Fruit fly (Drosophila melanogaster) whole organism, embryonic: ENCODE data around the gene CG16956.

Source experiments
- Adf1 ChIP-seq: fragments of 200-800 bp; sonication (Bioruptor generic); IDR thresholded peaks from 2 replicates; pipeline ENCODE4 v1.3.6; 2022; ENCODE audit warnings: missing biosample characterization, missing genetic modification characterization
- BtbVII ChIP-seq: fragments of 200-800 bp; sonication (Bioruptor generic); optimal IDR thresholded peaks from 3 replicates; lab custom pipeline; 2017; ENCODE audit warnings: missing biosample characterization, mild to moderate bottlenecking, missing genetic modification characterization
- C15 ChIP-seq: fragments of 200-800 bp; sonication (Bioruptor generic); IDR thresholded peaks from 3 replicates; pipeline ENCODE4 v1.3.6; 2022; ENCODE audit warnings: missing biosample characterization, missing genetic modification characterization
- CG11085 ChIP-seq: fragments of 200-800 bp; sonication (Bioruptor generic); IDR thresholded peaks from 2 replicates; pipeline ENCODE4 v1.3.6; 2022; ENCODE audit warnings: missing biosample characterization, missing genetic modification characterization
- CG11247 ChIP-seq: fragments of 200-800 bp; sonication (Bioruptor generic); IDR thresholded peaks from 2 replicates; pipeline ENCODE4 v1.3.6; 2022; ENCODE audit warnings: missing biosample characterization, missing genetic modification characterization
- CG11398 ChIP-seq: fragments of 200-800 bp; sonication (Bioruptor generic); optimal IDR thresholded peaks from 2 replicates; lab custom pipeline; 2016; ENCODE audit warnings: missing biosample characterization, missing genetic modification characterization
- CG11504 ChIP-seq: fragments of 200-800 bp; sonication (Bioruptor generic); optimal IDR thresholded peaks from 3 replicates; lab custom pipeline; 2019; ENCODE audit warnings: missing biosample characterization, mild to moderate bottlenecking, missing genetic modification characterization, moderate library complexity
- CG11695 ChIP-seq: fragments of 200-800 bp; sonication (Bioruptor generic); IDR thresholded peaks from 3 replicates; pipeline ENCODE4 v1.3.6; 2022; ENCODE audit warnings: missing biosample characterization, missing genetic modification characterization
- CG12219 ChIP-seq: fragments of 200-800 bp; sonication (Bioruptor generic); optimal IDR thresholded peaks from 3 replicates; lab custom pipeline; 2018; ENCODE audit warnings: missing biosample characterization, mild to moderate bottlenecking, missing genetic modification characterization
- CG12299 ChIP-seq: fragments of 200-800 bp; sonication (Bioruptor generic); optimal IDR thresholded peaks from 2 replicates; lab custom pipeline; 2018; ENCODE audit warnings: missing biosample characterization, mild to moderate bottlenecking, missing genetic modification characterization
- CG12744 ChIP-seq: fragments of 200-800 bp; sonication (Bioruptor generic); optimal IDR thresholded peaks from 2 replicates; lab custom pipeline; 2016; ENCODE audit warnings: missing biosample characterization, missing genetic modification characterization
- CG13894 ChIP-seq: fragments of 200-800 bp; sonication (Bioruptor generic); optimal IDR thresholded peaks from 3 replicates; lab custom pipeline; 2018; ENCODE audit warnings: missing biosample characterization, mild to moderate bottlenecking, missing genetic modification characterization, moderate library complexity
- CG1602 ChIP-seq: fragments of 200-800 bp; sonication (Bioruptor generic); optimal IDR thresholded peaks from 3 replicates; lab custom pipeline; 2016; ENCODE audit warnings: missing biosample characterization, missing genetic modification characterization
- CG17385 ChIP-seq: fragments of 200-800 bp; sonication (Bioruptor generic); optimal IDR thresholded peaks from 3 replicates; lab custom pipeline; 2018; ENCODE audit warnings: missing biosample characterization, mild to moderate bottlenecking, missing genetic modification characterization
- CG18011 ChIP-seq: fragments of 200-800 bp; sonication (Bioruptor generic); optimal IDR thresholded peaks from 2 replicates; lab custom pipeline; 2017; ENCODE audit warnings: missing biosample characterization, missing genetic modification characterization, mild to moderate bottlenecking, moderate library complexity, missing genotype
- CG2116 ChIP-seq: fragments of 200-800 bp; sonication (Bioruptor generic); optimal IDR thresholded peaks from 3 replicates; lab custom pipeline; 2018; ENCODE audit warnings: missing biosample characterization, mild to moderate bottlenecking, missing genetic modification characterization
- CG33557 ChIP-seq: fragments of 200-800 bp; sonication (Bioruptor generic); optimal IDR thresholded peaks from 2 replicates; lab custom pipeline; 2019; ENCODE audit warnings: missing biosample characterization, mild to moderate bottlenecking, missing genetic modification characterization, moderate library complexity
- CG34224 ChIP-seq: fragments of 200-800 bp; sonication (Bioruptor generic); IDR thresholded peaks from 3 replicates; pipeline ENCODE4 v1.3.6; 2022; ENCODE audit warnings: missing biosample characterization, missing genetic modification characterization; ENCODE audit not compliant: partially characterized antibody
- CG4328 ChIP-seq: fragments of 200-800 bp; sonication (Bioruptor generic); optimal IDR thresholded peaks from 3 replicates; lab custom pipeline; 2017; ENCODE audit warnings: missing biosample characterization, missing genetic modification reagents, missing genetic modification characterization
- CG6254 ChIP-seq: fragments of 200-800 bp; sonication (Bioruptor generic); optimal IDR thresholded peaks from 3 replicates; lab custom pipeline; 2017; ENCODE audit warnings: mild to moderate bottlenecking, missing biosample characterization, missing genetic modification reagents, missing genetic modification characterization
- CG6683 ChIP-seq: fragments of 200-800 bp; sonication (Bioruptor generic); optimal IDR thresholded peaks from 2 replicates; lab custom pipeline; 2017; ENCODE audit warnings: missing biosample characterization, mild to moderate bottlenecking, missing genetic modification characterization, missing genetic modification reagents
- CG6854 ChIP-seq: fragments of 200-800 bp; sonication (Bioruptor generic); optimal IDR thresholded peaks from 3 replicates; lab custom pipeline; 2017; ENCODE audit warnings: missing biosample characterization, mild to moderate bottlenecking, missing genetic modification characterization
- CG7786 ChIP-seq: fragments of 200-800 bp; sonication (Bioruptor generic); optimal IDR thresholded peaks from 2 replicates; lab custom pipeline; 2016; ENCODE audit warnings: missing biosample characterization, missing genetic modification characterization
- CG8089 ChIP-seq: fragments of 200-800 bp; sonication (Bioruptor generic); optimal IDR thresholded peaks from 3 replicates; lab custom pipeline; 2016; ENCODE audit warnings: missing biosample characterization, missing genetic modification characterization
- CG8290 ChIP-seq, 3 experiments: fragments of 200-800 bp; sonication (Bioruptor generic); optimal IDR thresholded peaks; 2 replicates each; lab custom pipeline; 2016 to 2019; ENCODE audit warnings: missing biosample characterization in 3 of 3, missing genetic modification characterization in 3 of 3, mild to moderate bottlenecking in 2 of 3, moderate library complexity in 1 of 3
- CG8944 ChIP-seq: fragments of 200-800 bp; sonication (Bioruptor generic); optimal IDR thresholded peaks from 3 replicates; lab custom pipeline; 2016; ENCODE audit warnings: missing biosample characterization, missing genetic modification characterization
- CG9932 ChIP-seq: fragments of 200-800 bp; sonication (Bioruptor generic); IDR thresholded peaks from 2 replicates; pipeline ENCODE4 v1.3.6; 2022; ENCODE audit warnings: missing biosample characterization, missing genetic modification characterization
- Camta ChIP-seq: fragments of 200-800 bp; sonication (Bioruptor generic); optimal IDR thresholded peaks from 2 replicates; lab custom pipeline; 2016; ENCODE audit warnings: missing biosample characterization, missing genetic modification characterization
- Chrac-16 ChIP-seq: fragments of 200-800 bp; sonication (Bioruptor generic); optimal IDR thresholded peaks from 3 replicates; lab custom pipeline; 2016; ENCODE audit warnings: missing biosample characterization, missing genetic modification characterization
- CkIIα-i1 ChIP-seq: fragments of 200-800 bp; sonication (Bioruptor generic); IDR thresholded peaks from 2 replicates; pipeline ENCODE4 v1.3.6; 2022; ENCODE audit warnings: missing biosample characterization, missing genetic modification characterization
- Elba2 ChIP-seq: fragments of 200-800 bp; sonication (Bioruptor generic); optimal IDR thresholded peaks from 3 replicates; lab custom pipeline; 2016; ENCODE audit warnings: missing biosample characterization, missing genetic modification characterization
- Ets65A ChIP-seq: fragments of 200-800 bp; sonication (Bioruptor generic); peaks from one replicate; lab custom pipeline; 2016; ENCODE audit warnings: missing biosample characterization, missing genetic modification characterization
- Myb ChIP-seq: fragments of 200-800 bp; sonication (Bioruptor generic); optimal IDR thresholded peaks from 2 replicates; lab custom pipeline; 2016; ENCODE audit warnings: missing biosample characterization, missing genetic modification characterization
- ara ChIP-seq: fragments of 200-800 bp; sonication (Bioruptor generic); IDR thresholded peaks from 2 replicates; pipeline ENCODE4 v1.3.6; 2022; ENCODE audit warnings: missing biosample characterization, missing genetic modification characterization
- caup ChIP-seq: fragments of 200-800 bp; sonication (Bioruptor generic); optimal IDR thresholded peaks from 3 replicates; lab custom pipeline; 2017; ENCODE audit warnings: missing biosample characterization, mild to moderate bottlenecking, missing genetic modification characterization, moderate library complexity; ENCODE audit not compliant: severe bottlenecking
- dpn ChIP-seq, 2 experiments: fragments of 200-800 bp; sonication (Bioruptor generic); optimal IDR thresholded peaks; 3 replicates each; lab custom pipeline; 2016; ENCODE audit warnings: missing biosample characterization in 2 of 2, missing genetic modification characterization in 2 of 2
- ftz-f1 ChIP-seq: fragments of 200-800 bp; sonication (Bioruptor generic); optimal IDR thresholded peaks from 2 replicates; lab custom pipeline; 2016; ENCODE audit warnings: missing biosample characterization, missing genetic modification characterization
- gt ChIP-seq: fragments of 200-800 bp; sonication (Bioruptor generic); IDR thresholded peaks from 2 replicates; pipeline ENCODE4 v1.3.6; 2022; ENCODE audit warnings: missing biosample characterization, missing genetic modification characterization
- kah ChIP-seq: fragments of 200-800 bp; sonication (Bioruptor generic); optimal IDR thresholded peaks from 2 replicates; lab custom pipeline; 2018; ENCODE audit warnings: missing biosample characterization, mild to moderate bottlenecking, missing genetic modification characterization
- lbe ChIP-seq: fragments of 200-800 bp; sonication (Bioruptor generic); optimal IDR thresholded peaks from 2 replicates; lab custom pipeline; 2016; ENCODE audit warnings: missing biosample characterization, mild to moderate bottlenecking, missing genetic modification characterization
- luna ChIP-seq: fragments of 200-800 bp; sonication (Bioruptor generic); optimal IDR thresholded peaks from 2 replicates; lab custom pipeline; 2016; ENCODE audit warnings: missing biosample characterization, missing genetic modification characterization
- mld ChIP-seq: fragments of 200-800 bp; sonication (Bioruptor generic); IDR thresholded peaks from 3 replicates; pipeline ENCODE4 v1.3.6; 2022; ENCODE audit warnings: missing biosample characterization, missing genetic modification characterization; ENCODE audit not compliant: partially characterized antibody
- pb ChIP-seq: fragments of 200-800 bp; sonication (Bioruptor generic); optimal IDR thresholded peaks from 3 replicates; lab custom pipeline; 2016; ENCODE audit warnings: missing biosample characterization, missing genetic modification characterization
- pfk ChIP-seq: fragments of 200-800 bp; sonication (Bioruptor generic); optimal IDR thresholded peaks from 2 replicates; lab custom pipeline; 2018; ENCODE audit warnings: missing biosample characterization, mild to moderate bottlenecking, missing genetic modification characterization, moderate library complexity
- pnt ChIP-seq: fragments of 200-800 bp; sonication (Bioruptor generic); optimal IDR thresholded peaks from 3 replicates; lab custom pipeline; 2016; ENCODE audit warnings: missing biosample characterization, missing genetic modification characterization
- rib ChIP-seq: fragments of 200-800 bp; sonication (Bioruptor generic); IDR thresholded peaks from 2 replicates; pipeline ENCODE4 v1.3.6; 2022; ENCODE audit warnings: missing biosample characterization, missing genetic modification characterization
- scrt ChIP-seq: fragments of 200-800 bp; sonication (Bioruptor generic); optimal IDR thresholded peaks from 2 replicates; lab custom pipeline; 2018; ENCODE audit warnings: missing biosample characterization, mild to moderate bottlenecking, missing genetic modification characterization, moderate library complexity
- slp2 ChIP-seq: fragments of 200-800 bp; sonication (Bioruptor generic); optimal IDR thresholded peaks from 2 replicates; lab custom pipeline; 2016; ENCODE audit warnings: missing biosample characterization, missing genetic modification characterization
- sug ChIP-seq: fragments of 200-800 bp; optimal IDR thresholded peaks from 2 replicates; lab custom pipeline; 2019; ENCODE audit warnings: missing biosample characterization, mild to moderate bottlenecking, missing genetic modification characterization, moderate library complexity
- tx ChIP-seq: fragments of 200-800 bp; sonication (Bioruptor generic); optimal IDR thresholded peaks from 2 replicates; lab custom pipeline; 2016; ENCODE audit warnings: missing biosample characterization, missing genetic modification characterization
- zfh2 ChIP-seq: fragments of 200-800 bp; sonication (Bioruptor generic); optimal IDR thresholded peaks from 2 replicates; lab custom pipeline; 2016; ENCODE audit warnings: missing biosample characterization, missing genetic modification characterization

CG16956 gene

dm6 chr2L:13368940-13369339 is 45.4 kb downstream of the CG16956 start, which contains the start of gene CG31855 (continued):
- TF ChIP-seq CG8944 (GFP tag; lab: Kevin White, UChicago) (peak; percentile 68), caup (GFP tag; lab: Kevin White, UChicago) (peak; percentile 87), CG9932 (peak; percentile 95), sug (tag; lab: Kevin White, UChicago) (peak; percentile 81), rib (GFP tag; lab: Robert Waterston, UW) (peak; percentile 80), gt (no peak), Camta (GFP tag; lab: Kevin White, UChicago) (peak; percentile 71), CG1602 (GFP tag; lab: Kevin White, UChicago) (peak; percentile 73), BtbVII (GFP tag; lab: Kevin White, UChicago) (peak; percentile 76), CG11247 (GFP tag; lab: Robert Waterston, UW) (peak; percentile 85), zfh2 (peak; percentile 80), Ets65A (GFP tag; lab: Kevin White, UChicago) (peak; percentile 95), pb (GFP tag; lab: Kevin White, UChicago) (no peak), CG11504 (peak; percentile 80), ara (GFP tag; lab: Robert Waterston, UW) (peak; percentile 62; the same call in 1 of the 2 replicates), CkIIα-i1 (no peak), CG6254 (GFP tag; lab: Kevin White, UChicago) (peak; percentile 17), lbe (GFP tag; lab: Kevin White, UChicago) (peak; percentile 81), ftz-f1 (no peak), CG12744 (GFP tag; lab: Kevin White, UChicago) (peak; percentile 63), dpn (GFP tag; optimal IDR thresholded peaks at IDR 0.05; lab: Kevin White, UChicago) (peak; percentile 80 to 90), mld (GFP tag; lab: Robert Waterston, UW) (no peak), Chrac-16 (GFP tag; lab: Kevin White, UChicago) (peak; percentile 85), CG2116 (GFP tag; lab: Kevin White, UChicago) (peak; percentile 41), pfk (peak; percentile 59), CG6683 (GFP tag; lab: Kevin White, UChicago) (peak; percentile 52), slp2 (GFP tag; lab: Kevin White, UChicago) (peak; percentile 39), pnt (GFP tag; lab: Kevin White, UChicago) (peak; percentile 47), CG34224 (GFP tag; lab: Robert Waterston, UW) (no peak; the same call in 2 of the 3 replicates), CG8089 (GFP tag; lab: Kevin White, UChicago) (peak; percentile 43), luna (GFP tag; lab: Kevin White, UChicago) (peak; percentile 16), CG18011 (GFP tag; lab: Kevin White, UChicago) (peak; percentile 77), CG7786 (GFP tag; lab: Kevin White, UChicago) (peak; percentile 54), CG11085 (GFP tag; lab: Robert Waterston, UW) (peak; percentile 82), Adf1 (no peak; the same call in 1 of the 2 replicates), CG12219 (GFP tag; lab: Kevin White, UChicago) (peak; percentile 69), CG11398 (no peak), kah (GFP tag; lab: Kevin White, UChicago) (peak; percentile 67), CG33557 (GFP tag; lab: Kevin White, UChicago) (peak; percentile 67), CG4328 (GFP tag; lab: Kevin White, UChicago) (peak; percentile 80), Elba2 (GFP tag; lab: Kevin White, UChicago) (no peak), Myb (GFP tag; lab: Kevin White, UChicago) (peak; percentile 65), C15 (0 out of 3 replicates have a peak, but pooled peaks have one; percentile 53), CG13894 (tag; lab: Kevin White, UChicago) (peak; percentile 92), CG12299 (tag; lab: Kevin White, UChicago) (peak; percentile 78), CG8290 (GFP tag; optimal IDR thresholded peaks at IDR 0.05; lab: Kevin White, UChicago) (peak; percentile 72), CG8290 (tag; optimal IDR thresholded peaks at IDR 0.05; lab: Kevin White, UChicago) (no peak), CG11695 (GFP tag; lab: Robert Waterston, UW) (peak; percentile 70), scrt (GFP tag; lab: Kevin White, UChicago) (peak; percentile 66), tx (GFP tag; lab: Kevin White, UChicago) (peak; percentile 68), CG17385 (GFP tag; lab: Kevin White, UChicago) (peak; percentile 81), CG6854 (GFP tag; lab: Kevin White, UChicago) (peak; percentile 40)
